Worm (Caenorhabditis elegans) whole organism, L4 larva: ENCODE measurements around the gene hil-7.

Experiments
- ceh-82 ChIP-seq: sonication (generic microtip); optimal IDR thresholded peaks from 2 replicates; lab custom pipeline; 2017; ENCODE audit warnings: missing biosample characterization, missing genetic modification characterization
- egl-43 ChIP-seq: fragments of 200-800 bp; sonication (Bioruptor generic); IDR thresholded peaks from 2 replicates; pipeline ENCODE4 v1.3.6; 2022; ENCODE audit warnings: missing genetic modification reagents, missing genetic modification characterization, missing compliant biosample characterization
- mdl-1 ChIP-seq, 2 experiments: fragments of 150-350 bp in 1 of 2; sonication (generic microtip) in 1 of 2; optimal IDR thresholded peaks; 2 replicates each; lab custom pipeline; 2014 to 2017; ENCODE audit warnings: missing biosample characterization in 2 of 2, missing genetic modification characterization in 2 of 2
- sdz-12 ChIP-seq: fragments of 200-800 bp; sonication (Bioruptor generic); optimal IDR thresholded peaks from 2 replicates; lab custom pipeline; 2018; ENCODE audit warnings: mild to moderate bottlenecking, missing genetic modification characterization, missing compliant biosample characterization
- skn-1 ChIP-seq: fragments of 150-350 bp; optimal IDR thresholded peaks from 2 replicates; lab custom pipeline; 2014; ENCODE audit warnings: missing biosample characterization, missing genetic modification characterization
- zag-1 ChIP-seq: fragments of 150-350 bp; optimal IDR thresholded peaks from 2 replicates; lab custom pipeline; 2014; ENCODE audit warnings: missing biosample characterization, missing genetic modification characterization
- ztf-7 ChIP-seq: fragments of 150-350 bp; optimal IDR thresholded peaks from 2 replicates; lab custom pipeline; 2014; ENCODE audit warnings: missing biosample characterization, missing genetic modification characterization

- TF ChIP-seq sdz-12, result no peak
- no peak for TF ChIP-seq zag-1
- no peak for TF ChIP-seq mdl-1 (tag; optimal IDR thresholded peaks at IDR 0.05; lab: Kevin White, UChicago)
- no peak for TF ChIP-seq ztf-7 (tag; lab: Kevin White, UChicago)
- no peak for TF ChIP-seq ceh-82 (tag; lab: Kevin White, UChicago)
- TF ChIP-seq skn-1 (tag; lab: Kevin White, UChicago), result no peak
- TF ChIP-seq egl-43 (GFP tag; lab: Robert Waterston, UW), result no peak
Observed at ce11 chrIV:6638256-6638655, 7.9 kb upstream of the hil-7 start, which contains the start of gene C01B10.7.
